Worm (Caenorhabditis elegans): ENCODE results near the gene rbg-1.
A peak's percentile ranks its signal among the peaks of the same experiment; 100 is the strongest.
"Not testable (repeated sequence)": the region's sequence is repeated elsewhere in the genome, so short reads cannot be mapped to it uniquely, and the experiment has no call there.

Gene rbg-1

DNA sequence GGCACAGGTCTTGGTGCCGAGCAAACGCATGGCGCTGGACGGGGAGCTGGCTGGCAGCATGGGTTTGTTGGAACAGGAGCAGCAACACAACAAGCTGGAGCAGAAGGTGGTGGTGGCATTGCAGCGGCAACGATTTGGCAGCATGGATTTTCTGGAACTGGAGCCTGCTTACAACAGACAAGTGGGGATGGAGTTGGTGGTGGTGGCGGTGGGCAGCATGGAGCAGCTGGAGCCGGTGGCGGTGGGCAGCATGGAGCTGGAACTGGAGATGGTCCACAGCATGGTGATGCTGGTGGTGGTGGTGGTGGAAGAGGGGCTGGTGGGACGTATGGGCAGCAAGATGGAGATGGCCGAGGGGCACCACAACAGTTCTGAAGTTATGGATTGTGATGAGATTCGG is 22.5 kb upstream of the rbg-1 start:
- TF ChIP-seq eor-1 (tag; optimal IDR thresholded peaks at IDR 0.05): no peak
- no peak for TF ChIP-seq lin-15B (tag; optimal IDR thresholded peaks at IDR 0.05)

DNA sequence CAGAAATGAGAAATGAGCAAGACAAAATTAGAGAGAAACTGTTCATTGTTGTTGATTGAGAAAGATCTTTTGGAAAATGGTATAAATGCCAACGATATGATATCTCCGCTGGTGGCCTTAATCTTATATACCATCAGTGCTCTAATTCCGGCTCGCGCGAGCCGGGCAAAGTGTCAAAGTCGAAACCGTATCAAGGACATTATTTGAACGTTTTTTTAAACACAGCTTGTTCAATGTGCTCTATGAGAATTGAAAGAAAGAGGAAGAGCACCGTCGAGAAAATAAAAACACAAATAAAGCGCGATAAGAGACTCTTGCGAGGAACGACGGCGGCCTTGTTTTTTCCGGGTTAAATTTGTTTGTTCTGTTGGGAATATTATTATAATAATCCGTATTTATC is 21.9 kb upstream of the rbg-1 start, which contains the start of gene idpp-3:
TSS of gene idpp-3 (minus strand) at position 101 of the 400 bp plus-strand sequence.
- no peak for TF ChIP-seq lin-15B (tag; optimal IDR thresholded peaks at IDR 0.05)
- no peak for TF ChIP-seq hmg-11 (tag; optimal IDR thresholded peaks at IDR 0.05)
- TF ChIP-seq nhr-25 (tag; optimal IDR thresholded peaks at IDR 0.05): no peak
- no peak for TF ChIP-seq sea-2 (GFP tag; optimal IDR thresholded peaks at IDR 0.05)
- TF ChIP-seq pha-4 (tag; optimal IDR thresholded peaks at IDR 0.05): no peak
- TF ChIP-seq nhr-23 (tag; optimal IDR thresholded peaks at IDR 0.05): no peak
- no peak for TF ChIP-seq eor-1 (tag; optimal IDR thresholded peaks at IDR 0.05)
- no peak for TF ChIP-seq nhr-237 (tag; optimal IDR thresholded peaks at IDR 0.05)
- no peak for TF ChIP-seq lsy-12 (tag; optimal IDR thresholded peaks at IDR 0.05)

ce11 chrX:14962456-14962855 is 20.9 kb upstream of the rbg-1 start, which contains the start of gene rgs-10:
Gene rgs-10 (plus strand): TSS chrX:14962756.
- TF ChIP-seq pqm-1 (tag; optimal IDR thresholded peaks at IDR 0.05) (no peak), nhr-23 (tag; optimal IDR thresholded peaks at IDR 0.05) (no peak), eor-1 (tag; optimal IDR thresholded peaks at IDR 0.05) (no peak), unc-39 (tag; optimal IDR thresholded peaks at IDR 0.05) (no peak), ceh-9 (tag; optimal IDR thresholded peaks at IDR 0.05) (no peak), nhr-77 (tag; optimal IDR thresholded peaks at IDR 0.05) (no peak)

DNA sequence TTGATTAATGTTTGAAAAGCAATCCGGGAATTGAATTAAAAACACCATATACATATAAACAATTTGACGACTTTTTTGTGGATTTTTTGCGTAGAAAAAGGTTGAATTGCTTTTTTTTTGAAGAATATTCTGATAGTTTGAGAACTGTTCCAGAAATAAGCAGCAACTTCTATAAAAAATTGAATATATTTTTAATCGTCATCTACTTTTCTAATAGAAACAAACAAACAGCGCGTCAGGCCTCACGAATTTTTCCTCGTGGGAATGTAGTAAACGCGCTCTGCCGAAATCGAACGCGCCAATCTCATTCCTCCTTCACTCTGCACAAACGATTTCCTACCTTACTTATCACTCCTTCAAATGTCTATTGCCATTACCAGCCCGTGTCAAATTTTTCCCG is 19.1 kb upstream of the rbg-1 start, which contains the start of gene rgs-11:
TSS of gene rgs-11 (plus strand) at position 301 of the 400 bp plus-strand sequence.
- no peak for TF ChIP-seq lin-15B (tag; optimal IDR thresholded peaks at IDR 0.05)
- TF ChIP-seq mml-1 (tag; optimal IDR thresholded peaks at IDR 0.05): no peak
- TF ChIP-seq snpc-4 (tag; optimal IDR thresholded peaks at IDR 0.05): no peak
- no peak for TF ChIP-seq egl-27 (tag; optimal IDR thresholded peaks at IDR 0.05)
- no peak for TF ChIP-seq lin-39 (tag; optimal IDR thresholded peaks at IDR 0.05)
- no peak for TF ChIP-seq mdl-1 (tag; optimal IDR thresholded peaks at IDR 0.05)
- no peak for TF ChIP-seq ama-1 (optimal IDR thresholded peaks at IDR 0.05)
- no peak for TF ChIP-seq ceh-82 (tag; optimal IDR thresholded peaks at IDR 0.05)
- no peak for TF ChIP-seq sea-2 (GFP tag; optimal IDR thresholded peaks at IDR 0.05)
- TF ChIP-seq elt-1 (tag; optimal IDR thresholded peaks at IDR 0.05): no peak
- no peak for TF ChIP-seq zag-1 (tag; optimal IDR thresholded peaks at IDR 0.05)
- no peak for TF ChIP-seq nhr-67 (tag; optimal IDR thresholded peaks at IDR 0.05)
- no peak for TF ChIP-seq ztf-4 (tag; optimal IDR thresholded peaks at IDR 0.05)
- TF ChIP-seq pha-4 (tag; optimal IDR thresholded peaks at IDR 0.05): no peak
- no peak for TF ChIP-seq lsy-12 (tag; optimal IDR thresholded peaks at IDR 0.05)

- TF ChIP-seq ZK546.5 (tag; optimal IDR thresholded peaks at IDR 0.05) (no peak), ceh-16 (tag; optimal IDR thresholded peaks at IDR 0.05) (no peak), lsy-12 (tag; optimal IDR thresholded peaks at IDR 0.05) (no peak), nhr-25 (tag; optimal IDR thresholded peaks at IDR 0.05) (no peak), tbx-2 (tag; optimal IDR thresholded peaks at IDR 0.05) (no peak), R02D3.7 (tag; optimal IDR thresholded peaks at IDR 0.05) (no peak), nhr-23 (tag; optimal IDR thresholded peaks at IDR 0.05) (no peak), sea-2 (GFP tag; optimal IDR thresholded peaks at IDR 0.05) (no peak)
Observed at ce11 chrX:14965761-14966160, 17.6 kb upstream of the rbg-1 start, which contains the start of gene F45B8.5. Gene F45B8.5 (plus strand): TSS chrX:14966061.

DNA sequence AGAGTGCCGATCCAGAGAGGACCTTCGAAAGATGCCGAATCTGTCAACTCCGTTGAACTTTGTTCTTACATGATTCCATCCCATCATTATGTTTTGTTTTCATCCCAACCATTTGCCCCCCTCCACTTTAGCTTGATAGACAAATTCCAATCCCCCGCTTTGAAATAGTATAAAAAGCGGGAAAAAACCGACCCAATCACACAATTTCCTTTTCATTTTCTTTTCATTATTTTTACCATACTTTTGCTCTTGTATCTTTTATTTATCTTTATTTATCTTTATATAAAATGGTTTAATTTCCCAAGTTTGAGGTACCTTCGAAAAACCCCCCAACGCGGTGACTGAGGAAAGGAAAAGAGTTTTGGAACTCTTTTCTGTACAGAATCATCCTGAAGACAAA is 16.8 kb upstream of the rbg-1 start, which contains the start of gene F20D1.22:
TSS of gene F20D1.22 (plus strand) at position 301 of the 400 bp plus-strand sequence.
- not testable (repeated sequence) for TF ChIP-seq elt-3, fkh-2, snpc-4 (tag; optimal IDR thresholded peaks at IDR 0.05)

DNA sequence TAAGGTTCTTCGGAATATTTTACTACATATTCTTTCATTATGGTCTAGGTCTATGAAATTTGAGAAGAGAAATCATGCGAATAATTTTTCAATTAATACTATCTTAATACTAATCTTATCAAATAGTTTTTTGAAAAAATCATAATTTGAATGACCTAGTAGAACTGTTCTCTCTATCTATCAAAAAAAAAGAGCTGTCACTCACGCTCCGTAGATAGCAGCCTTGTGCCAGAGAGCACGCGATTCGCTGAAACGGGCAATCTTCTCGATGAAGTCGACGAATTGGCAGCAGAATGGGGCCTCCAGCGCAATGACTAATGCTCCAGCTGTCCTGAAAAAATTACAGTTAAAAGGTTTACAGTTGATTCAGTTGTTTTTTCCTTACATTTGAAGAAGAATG is 13.7 kb upstream of the rbg-1 start:
- TF ChIP-seq elt-2 (tag; optimal IDR thresholded peaks at IDR 0.05): peak; percentile 9
- TF ChIP-seq hmg-11 (tag; optimal IDR thresholded peaks at IDR 0.05): no peak
- TF ChIP-seq jun-1 (tag; optimal IDR thresholded peaks at IDR 0.05): no peak
